Worm (Caenorhabditis elegans): ENCODE data around the gene ZK1055.4.

DNA sequence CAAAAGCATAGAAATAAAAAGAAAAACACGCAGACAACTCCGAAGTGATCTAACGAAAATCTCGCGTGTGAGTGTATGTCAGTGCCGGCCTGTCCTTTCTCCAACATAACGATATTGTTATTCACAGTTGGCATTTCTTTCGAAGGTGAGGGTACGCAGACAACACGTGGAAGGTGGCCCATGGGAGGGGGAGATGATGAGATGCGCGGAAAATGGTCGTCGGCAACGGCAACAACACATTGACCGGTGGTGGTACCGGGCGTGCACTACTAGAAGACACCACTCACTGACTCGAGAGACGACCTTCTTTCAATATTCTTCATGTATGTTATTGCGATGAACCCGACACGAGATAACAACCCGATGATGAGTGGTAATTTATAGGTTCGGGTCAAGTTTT is 36.9 kb upstream of the ZK1055.4 start:
- TF ChIP-seq ama-1 (optimal IDR thresholded peaks at IDR 0.05) (no peak), sea-1 (GFP tag; conservative IDR thresholded peaks at IDR 0.05) (no peak), aly-1 (tag; optimal IDR thresholded peaks at IDR 0.05) (no peak), tra-4 (tag; optimal IDR thresholded peaks at IDR 0.05) (no peak)
